Fruit fly (Drosophila melanogaster): ENCODE measurements around the gene Rsf1.
A peak's percentile ranks its signal among the peaks of the same experiment; 100 is the strongest.

The Rsf1 gene

dm6 chr2L:10220501-10221386, 42.6 kb downstream of the Rsf1 start, which contains the start of the genes Npc1a and Prosalpha6 (continued):
- TF ChIP-seq CG10959 (GFP tag; IDR thresholded peaks at IDR 0.05) (no peak), ind (GFP tag; optimal IDR thresholded peaks at IDR 0.05) (no peak), Atf6 (GFP tag; IDR thresholded peaks at IDR 0.05) (no peak), dysf (GFP tag; IDR thresholded peaks at IDR 0.05) (no peak), Dfd (GFP tag; optimal IDR thresholded peaks at IDR 0.05) (no peak), Trl (optimal IDR thresholded peaks at IDR 0.05) (no peak), Trl (GFP tag; optimal IDR thresholded peaks at IDR 0.05) (no peak), her (GFP tag; optimal IDR thresholded peaks at IDR 0.05) (no peak), wdn (GFP tag; IDR thresholded peaks at IDR 0.05) (no peak), CG7987 (GFP tag; optimal IDR thresholded peaks at IDR 0.05) (no peak), sc (optimal IDR thresholded peaks at IDR 0.05) (no peak), sc (GFP tag; optimal IDR thresholded peaks at IDR 0.05) (no peak), zf30C (GFP tag; optimal IDR thresholded peaks at IDR 0.05) (no peak), jumu (GFP tag; optimal IDR thresholded peaks at IDR 0.05) (no peak), scrt (GFP tag; optimal IDR thresholded peaks at IDR 0.05) (peak; percentile 14), CG15514 (GFP tag; optimal IDR thresholded peaks at IDR 0.05) (peak; percentile 16), stwl (tag; optimal IDR thresholded peaks at IDR 0.05) (peak; percentile 34), HLH54F (GFP tag; optimal IDR thresholded peaks at IDR 0.05) (peak; percentile 5), Rx (GFP tag; IDR thresholded peaks at IDR 0.05) (no peak), CG7928 (GFP tag; optimal IDR thresholded peaks at IDR 0.05) (no peak), sima (GFP tag; optimal IDR thresholded peaks at IDR 0.05) (no peak), ttk (GFP tag; IDR thresholded peaks at IDR 0.05) (no peak), crp (GFP tag; optimal IDR thresholded peaks at IDR 0.05) (peak in 1 of 2 experiments; percentile 10), Dll (GFP tag; IDR thresholded peaks at IDR 0.05; ENCODE audit: partially characterized antibody) (peak; percentile 66; the same call in 2 of the 4 replicates), CG18764 (GFP tag; optimal IDR thresholded peaks at IDR 0.05) (no peak), danr (GFP tag; IDR thresholded peaks at IDR 0.05) (no peak), emc (GFP tag; optimal IDR thresholded peaks at IDR 0.05) (no peak), peb (GFP tag; IDR thresholded peaks at IDR 0.05) (no peak), pho (GFP tag; optimal IDR thresholded peaks at IDR 0.05) (no peak), CG10147 (GFP tag; optimal IDR thresholded peaks at IDR 0.05) (no peak), MBD-R2 (GFP tag; IDR thresholded peaks at IDR 0.05) (no peak), Sry-β (GFP tag; optimal IDR thresholded peaks at IDR 0.05) (peak; percentile 46), CG8924 (tag; optimal IDR thresholded peaks at IDR 0.05) (peak; percentile 47), hb (GFP tag; IDR thresholded peaks at IDR 0.05; ENCODE audit: partially characterized antibody) (peak; percentile 71; the same call in 1 of the 3 replicates), ham (GFP tag; IDR thresholded peaks at IDR 0.05) (no peak), Taf1 (GFP tag; IDR thresholded peaks at IDR 0.05) (no peak), CG10274 (GFP tag; optimal IDR thresholded peaks at IDR 0.05) (no peak), CG2120 (GFP tag; optimal IDR thresholded peaks at IDR 0.05) (peak; percentile 36), cwo (GFP tag; optimal IDR thresholded peaks at IDR 0.05) (no peak), eyg (GFP tag; optimal IDR thresholded peaks at IDR 0.05) (no peak), CG17385 (GFP tag; optimal IDR thresholded peaks at IDR 0.05) (peak; percentile 20), Antp (GFP tag; optimal IDR thresholded peaks at IDR 0.05) (no peak), toy (GFP tag; IDR thresholded peaks at IDR 0.05) (no peak), NC2α (GFP tag; optimal IDR thresholded peaks at IDR 0.05) (peak; percentile 25), bcd (GFP tag; optimal IDR thresholded peaks at IDR 0.05) (no peak)

Data from whole organism, embryonic.